Fruit fly (Drosophila melanogaster): ENCODE results near the gene CG3961.

CG3961 gene

DNA sequence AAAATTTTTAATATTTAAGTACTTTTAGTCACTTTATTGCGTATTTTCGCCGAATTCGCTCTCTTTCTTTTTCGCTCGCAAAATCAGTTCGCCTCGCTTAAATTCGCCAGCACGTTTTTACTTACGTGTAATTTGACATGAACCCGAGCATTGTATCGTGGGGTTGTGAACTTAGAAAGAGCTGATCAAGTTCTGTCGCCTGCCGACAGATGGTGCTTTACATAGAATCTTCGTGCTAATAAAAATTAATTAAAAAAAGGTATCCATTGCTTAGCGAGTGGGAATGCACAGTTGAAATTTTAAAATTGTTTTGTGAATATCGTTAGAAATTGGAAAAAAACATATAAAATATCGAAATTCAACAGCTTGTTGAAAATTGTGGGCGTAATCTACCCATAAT, 41.8 kb downstream of the CG3961 start (continued):
- TF ChIP-seq slbo (GFP tag; IDR thresholded peaks at IDR 0.05) (no peak), CG15601 (tag; optimal IDR thresholded peaks at IDR 0.05) (peak; percentile 74), Jarid2 (GFP tag; optimal IDR thresholded peaks at IDR 0.05) (peak; percentile 65), CG34224 (GFP tag; IDR thresholded peaks at IDR 0.05; ENCODE audit: partially characterized antibody) (no peak), bbx (GFP tag; IDR thresholded peaks at IDR 0.05; ENCODE audit: partially characterized antibody) (no peak), CG18599 (GFP tag; optimal IDR thresholded peaks at IDR 0.05) (no peak), sna (GFP tag; IDR thresholded peaks at IDR 0.05; ENCODE audit: partially characterized antibody) (no peak), Awh (GFP tag; IDR thresholded peaks at IDR 0.05) (no peak), D (optimal IDR thresholded peaks at IDR 0.05) (no peak), D (GFP tag; optimal IDR thresholded peaks at IDR 0.05) (peak; percentile 23), sima (GFP tag; optimal IDR thresholded peaks at IDR 0.05) (peak; percentile 21), Gug (GFP tag; IDR thresholded peaks at IDR 0.05) (no peak; the same call in 3 of the 4 replicates), gcm (GFP tag; optimal IDR thresholded peaks at IDR 0.05) (peak; percentile 18), Kr (GFP tag; optimal IDR thresholded peaks at IDR 0.05) (no peak), toy (GFP tag; IDR thresholded peaks at IDR 0.05) (no peak), CG1792 (GFP tag; optimal IDR thresholded peaks at IDR 0.05) (peak; percentile 41), CG12942 (GFP tag; optimal IDR thresholded peaks at IDR 0.05) (peak; percentile 45), Blimp-1 (GFP tag; optimal IDR thresholded peaks at IDR 0.05) (no peak), CG12769 (tag; optimal IDR thresholded peaks at IDR 0.05) (peak; percentile 65), ap (GFP tag; IDR thresholded peaks at IDR 0.05) (0 out of 2 replicates have a peak, but pooled peaks have one; percentile 28), so (GFP tag; IDR thresholded peaks at IDR 0.05) (no peak), CG6813 (GFP tag; optimal IDR thresholded peaks at IDR 0.05) (peak; percentile 55), CkIIα-i1 (GFP tag; IDR thresholded peaks at IDR 0.05) (no peak), fd64A (GFP tag; optimal IDR thresholded peaks at IDR 0.05) (no peak), CG3995 (GFP tag; optimal IDR thresholded peaks at IDR 0.05) (peak; percentile 66), CG14860 (GFP tag; IDR thresholded peaks at IDR 0.05; ENCODE audit: partially characterized antibody) (no peak), CG13424 (tag; optimal IDR thresholded peaks at IDR 0.05) (peak; percentile 79), Tbp (GFP tag; optimal IDR thresholded peaks at IDR 0.05) (no peak), kni (GFP tag; optimal IDR thresholded peaks at IDR 0.05) (no peak), Rfx (GFP tag; IDR thresholded peaks at IDR 0.05) (no peak; the same call in 1 of the 2 replicates), Drgx (GFP tag; IDR thresholded peaks at IDR 0.05) (no peak), CG10431 (GFP tag; optimal IDR thresholded peaks at IDR 0.05) (peak; percentile 5), Pdp1 (GFP tag; optimal IDR thresholded peaks at IDR 0.05) (peak in 1 of 2 experiments; percentile 50), vfl (GFP tag; optimal IDR thresholded peaks at IDR 0.05) (peak; percentile 43), pan (optimal IDR thresholded peaks at IDR 0.05) (no peak), pan (GFP tag; optimal IDR thresholded peaks at IDR 0.05 in 1 of 2, IDR thresholded peaks at IDR 0.05 in 1 of 2) (peak in 1 of 2 experiments; percentile 65), CG9817 (tag; optimal IDR thresholded peaks at IDR 0.05) (no peak), CG10565 (GFP tag; optimal IDR thresholded peaks at IDR 0.05) (no peak), Rx (GFP tag; IDR thresholded peaks at IDR 0.05) (no peak), zen2 (GFP tag; IDR thresholded peaks at IDR 0.05; ENCODE audit: partially characterized antibody) (no peak), CG9797 (GFP tag; optimal IDR thresholded peaks at IDR 0.05) (no peak), CG32772 (GFP tag; IDR thresholded peaks at IDR 0.05) (no peak), Dref (GFP tag; IDR thresholded peaks at IDR 0.05) (no peak), CoRest (tag; optimal IDR thresholded peaks at IDR 0.05) (peak; percentile 56), chm (GFP tag; IDR thresholded peaks at IDR 0.05) (no peak), Ada2b (GFP tag; IDR thresholded peaks at IDR 0.05) (peak; percentile 14; the same call in 1 of the 2 replicates), chinmo (GFP tag; IDR thresholded peaks at IDR 0.05; ENCODE audit: partially characterized antibody) (peak; percentile 80; the same call in 2 of the 4 replicates), CG17359 (tag; optimal IDR thresholded peaks at IDR 0.05) (peak; percentile 74), Lim3 (GFP tag; IDR thresholded peaks at IDR 0.05) (no peak), HLHmδ (GFP tag; optimal IDR thresholded peaks at IDR 0.05) (no peak)

Measured in whole organism, embryonic.